Fruit fly (Drosophila melanogaster): ENCODE measurements around the gene beg.

Gene beg

DNA sequence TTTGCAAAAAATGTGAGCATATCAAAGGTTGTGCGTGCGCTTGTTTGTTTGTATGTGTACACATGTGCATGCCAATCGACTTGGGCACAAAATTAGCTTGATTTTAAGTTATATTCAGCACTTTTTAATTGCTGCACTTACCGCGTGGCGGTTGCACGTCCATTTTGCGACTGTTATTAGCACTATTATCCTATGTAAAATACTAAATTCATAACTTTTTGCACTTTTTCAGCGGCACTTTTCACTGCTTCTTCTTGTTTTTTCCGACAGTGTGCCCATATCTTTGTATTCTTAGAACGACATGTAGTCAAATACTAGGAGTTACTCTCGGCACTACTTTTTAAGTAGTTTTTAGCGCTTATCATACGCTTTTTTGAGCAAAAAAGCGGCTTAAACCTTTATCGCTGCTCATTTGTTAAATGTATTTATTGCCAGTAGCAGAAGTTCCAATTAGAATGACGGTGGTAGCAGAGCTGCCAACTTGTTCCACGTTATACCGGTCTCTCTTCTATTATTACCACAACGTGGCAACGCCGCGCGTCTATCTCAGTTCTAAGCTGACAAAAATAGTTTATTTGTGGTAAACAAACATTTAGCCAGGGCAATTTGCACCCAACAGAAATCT lies 6.9 kb downstream of the beg start, which contains the start of the genes scaf6 and Papst2 (continued):
- no peak for TF ChIP-seq slp2 (GFP tag; optimal IDR thresholded peaks at IDR 0.05)
- no peak for TF ChIP-seq gsb-n (tag; optimal IDR thresholded peaks at IDR 0.05)
- TF ChIP-seq CG15514 (GFP tag; optimal IDR thresholded peaks at IDR 0.05): peak; percentile 55
- TF ChIP-seq Bteb2 (GFP tag; optimal IDR thresholded peaks at IDR 0.05): no peak
- TF ChIP-seq CG12744 (GFP tag; optimal IDR thresholded peaks at IDR 0.05): no peak
- TF ChIP-seq cwo (GFP tag; optimal IDR thresholded peaks at IDR 0.05): no peak
- no peak for TF ChIP-seq ERR (GFP tag; optimal IDR thresholded peaks at IDR 0.05)
- TF ChIP-seq Gug (GFP tag; IDR thresholded peaks at IDR 0.05): no peak
- no peak for TF ChIP-seq CG30431 (GFP tag; optimal IDR thresholded peaks at IDR 0.05)
- no peak for TF ChIP-seq PHDP (tag; optimal IDR thresholded peaks at IDR 0.05)
- no peak for TF ChIP-seq CG1832 (GFP tag; optimal IDR thresholded peaks at IDR 0.05)
- peak; percentile 60; the same call in 2 of the 3 replicates for TF ChIP-seq knrl (GFP tag; IDR thresholded peaks at IDR 0.05; ENCODE audit: partially characterized antibody)
- no peak for TF ChIP-seq CG3065 (GFP tag; optimal IDR thresholded peaks at IDR 0.05)
- no peak for TF ChIP-seq bsh (GFP tag; optimal IDR thresholded peaks at IDR 0.05)
- TF ChIP-seq Nf-YB (GFP tag; optimal IDR thresholded peaks at IDR 0.05): no peak
- no peak for TF ChIP-seq tup (GFP tag; optimal IDR thresholded peaks at IDR 0.05)
- TF ChIP-seq Rx (GFP tag; IDR thresholded peaks at IDR 0.05): no peak
- no peak for TF ChIP-seq NFAT (GFP tag; IDR thresholded peaks at IDR 0.05)
- TF ChIP-seq CG6175 (GFP tag; IDR thresholded peaks at IDR 0.05): no peak
- TF ChIP-seq NfI (GFP tag; optimal IDR thresholded peaks at IDR 0.05): no peak
- peak; percentile 5 for TF ChIP-seq CG30403 (GFP tag; optimal IDR thresholded peaks at IDR 0.05)
- TF ChIP-seq CG2875 (GFP tag; optimal IDR thresholded peaks at IDR 0.05): no peak
- no peak for TF ChIP-seq Dip2 (GFP tag; IDR thresholded peaks at IDR 0.05)
- peak; percentile 15 to 31 for TF ChIP-seq Pdp1 (GFP tag; optimal IDR thresholded peaks at IDR 0.05)
- TF ChIP-seq chinmo (GFP tag; IDR thresholded peaks at IDR 0.05; ENCODE audit: partially characterized antibody): no peak
- TF ChIP-seq corto (GFP tag; optimal IDR thresholded peaks at IDR 0.05): no peak
- no peak for TF ChIP-seq ewg (GFP tag; optimal IDR thresholded peaks at IDR 0.05)
- TF ChIP-seq CG15073 (GFP tag; optimal IDR thresholded peaks at IDR 0.05): no peak
- no peak for TF ChIP-seq CG17802 (tag; optimal IDR thresholded peaks at IDR 0.05)
- TF ChIP-seq pros (GFP tag; optimal IDR thresholded peaks at IDR 0.05): no peak
- no peak for TF ChIP-seq Atf6 (GFP tag; IDR thresholded peaks at IDR 0.05)
- peak; percentile 83 for TF ChIP-seq stwl (tag; optimal IDR thresholded peaks at IDR 0.05)
- no peak for TF ChIP-seq Ada2b (GFP tag; IDR thresholded peaks at IDR 0.05)
- TF ChIP-seq Oaz (GFP tag; IDR thresholded peaks at IDR 0.05): no peak
- TF ChIP-seq Med (GFP tag): peak; percentile 67
- TF ChIP-seq toy (GFP tag; IDR thresholded peaks at IDR 0.05): no peak
- peak; percentile 79 for TF ChIP-seq CG3847 (GFP tag; IDR thresholded peaks at IDR 0.05)
- TF ChIP-seq CG1603 (tag; optimal IDR thresholded peaks at IDR 0.05): peak; percentile 60
- TF ChIP-seq nerfin-1 (tag; optimal IDR thresholded peaks at IDR 0.05): no peak
- peak; percentile 58 for TF ChIP-seq HmgD (GFP tag; optimal IDR thresholded peaks at IDR 0.05)
- no peak for TF ChIP-seq CG17328 (GFP tag; IDR thresholded peaks at IDR 0.05)
- 0 out of 2 replicates have a peak, but pooled peaks have one; percentile 25 for TF ChIP-seq unc-4 (GFP tag; IDR thresholded peaks at IDR 0.05; ENCODE audit: partially characterized antibody)
- TF ChIP-seq ara (GFP tag; IDR thresholded peaks at IDR 0.05): no peak
- peak; percentile 75 for TF ChIP-seq CG12659 (GFP tag; optimal IDR thresholded peaks at IDR 0.05)
- TF ChIP-seq Elba2 (GFP tag; optimal IDR thresholded peaks at IDR 0.05): peak; percentile 95
- no peak for TF ChIP-seq tap (tag; optimal IDR thresholded peaks at IDR 0.05)
- TF ChIP-seq pzg (GFP tag; optimal IDR thresholded peaks at IDR 0.05): peak; percentile 80
- TF ChIP-seq CG6683 (GFP tag; optimal IDR thresholded peaks at IDR 0.05): no peak
- no peak for TF ChIP-seq grau (tag; optimal IDR thresholded peaks at IDR 0.05)
- no peak for TF ChIP-seq CG31388 (GFP tag; optimal IDR thresholded peaks at IDR 0.05)

All from whole organism, embryonic.